Fruit fly (Drosophila melanogaster) whole organism, adult: ENCODE data around the gene CG13998.

Experiments
- CG11617 ChIP-seq: fragments of 200-800 bp; sonication (Bioruptor generic); optimal IDR thresholded peaks from 2 replicates; lab custom pipeline; 2017; ENCODE audit warnings: mild to moderate bottlenecking, missing biosample characterization, missing genetic modification reagents, missing genetic modification characterization
- Clk ChIP-seq: fragments of 200-800 bp; sonication (Bioruptor generic); optimal IDR thresholded peaks from 2 replicates; lab custom pipeline; 2017; ENCODE audit warnings: missing biosample characterization, missing genetic modification characterization
- Crg-1 ChIP-seq: fragments of 200-800 bp; sonication (Bioruptor generic); optimal IDR thresholded peaks from 2 replicates; lab custom pipeline; 2016; ENCODE audit warnings: missing biosample characterization, missing genetic modification characterization
- Hr96 ChIP-seq: fragments of 200-800 bp; sonication (Bioruptor generic); optimal IDR thresholded peaks from 2 replicates; lab custom pipeline; 2016; ENCODE audit warnings: missing biosample characterization, missing genetic modification characterization
- kay ChIP-seq: fragments of 200-800 bp; sonication (Bioruptor generic); peaks from one replicate; lab custom pipeline; 2016; ENCODE audit warnings: missing biosample characterization, missing genetic modification characterization, borderline replicate concordance
- pad ChIP-seq: fragments of 200-800 bp; sonication (Bioruptor generic); optimal IDR thresholded peaks from 3 replicates; lab custom pipeline; 2017; ENCODE audit warnings: missing biosample characterization, missing genetic modification characterization, mild to moderate bottlenecking, moderate library complexity, missing genetic modification reagents
- toe ChIP-seq: fragments of 200-800 bp; sonication (Bioruptor generic); optimal IDR thresholded peaks from 2 replicates; lab custom pipeline; 2016; ENCODE audit warnings: missing biosample characterization, missing genetic modification characterization

- TF ChIP-seq Clk (GFP tag; lab: Kevin White, UChicago): no peak
- no peak for TF ChIP-seq pad
- TF ChIP-seq CG11617 (GFP tag; lab: Kevin White, UChicago): no peak
- no peak for TF ChIP-seq Crg-1 (GFP tag; lab: Kevin White, UChicago)
- no peak for TF ChIP-seq toe (GFP tag; lab: Kevin White, UChicago)
- TF ChIP-seq Hr96 (GFP tag; lab: Kevin White, UChicago): no peak
- no peak for TF ChIP-seq kay
Measured at dm6 chr2L:5998383-5998782, 41.8 kb upstream of the CG13998 start.
